Fruit fly (Drosophila melanogaster) whole organism, embryonic: ENCODE data around the gene drongo.

Experiments
- ATbp ChIP-seq: fragments of 200-800 bp; sonication (Bioruptor generic); optimal IDR thresholded peaks from 2 replicates; lab custom pipeline; 2017; ENCODE audit warnings: missing biosample characterization, mild to moderate bottlenecking, missing genetic modification characterization, missing genetic modification reagents
- Abd-B ChIP-seq: fragments of 200-800 bp; sonication (Bioruptor generic); optimal IDR thresholded peaks from 2 replicates; lab custom pipeline; 2018; ENCODE audit warnings: missing biosample characterization, mild to moderate bottlenecking, missing genetic modification characterization, moderate library complexity
- Aef1 ChIP-seq: fragments of 200-800 bp; sonication (Bioruptor generic); IDR thresholded peaks from 3 replicates; pipeline ENCODE4 v1.3.6; 2022; ENCODE audit warnings: missing biosample characterization, missing genetic modification characterization
- Antp ChIP-seq: fragments of 200-800 bp; sonication (Bioruptor generic); optimal IDR thresholded peaks from 3 replicates; lab custom pipeline; 2016; ENCODE audit warnings: missing biosample characterization, missing genetic modification characterization
- CG11560 ChIP-seq: fragments of 200-800 bp; sonication (Bioruptor generic); IDR thresholded peaks from 3 replicates; pipeline ENCODE4 v1.3.6; 2022; ENCODE audit warnings: missing biosample characterization, missing genetic modification characterization
- CG13424 ChIP-seq: fragments of 200-800 bp; sonication (Bioruptor generic); optimal IDR thresholded peaks from 2 replicates; lab custom pipeline; 2019; ENCODE audit warnings: missing biosample characterization, mild to moderate bottlenecking, missing genetic modification characterization, moderate library complexity
- CG13894 ChIP-seq: fragments of 200-800 bp; sonication (Bioruptor generic); optimal IDR thresholded peaks from 3 replicates; lab custom pipeline; 2018; ENCODE audit warnings: missing biosample characterization, mild to moderate bottlenecking, missing genetic modification characterization, moderate library complexity
- CG14050 ChIP-seq: fragments of 200-800 bp; sonication (Bioruptor generic); IDR thresholded peaks from 3 replicates; pipeline ENCODE4 v1.3.6; 2022; ENCODE audit warnings: missing biosample characterization, missing genetic modification characterization
- CG15514 ChIP-seq: fragments of 200-800 bp; sonication (Bioruptor generic); optimal IDR thresholded peaks from 3 replicates; lab custom pipeline; 2017; ENCODE audit warnings: missing biosample characterization, missing genetic modification characterization, mild to moderate bottlenecking, moderate library complexity, missing genetic modification reagents
- CG17568 ChIP-seq: fragments of 200-800 bp; sonication (Bioruptor generic); optimal IDR thresholded peaks from 2 replicates; lab custom pipeline; 2018; ENCODE audit warnings: missing biosample characterization, mild to moderate bottlenecking, missing genetic modification characterization, moderate library complexity
- CG18262 ChIP-seq: fragments of 200-800 bp; optimal IDR thresholded peaks from 3 replicates; lab custom pipeline; 2019; ENCODE audit warnings: missing biosample characterization, mild to moderate bottlenecking, missing genetic modification characterization, moderate library complexity
- CG2120 ChIP-seq: fragments of 200-800 bp; sonication (Bioruptor generic); optimal IDR thresholded peaks from 3 replicates; lab custom pipeline; 2016; ENCODE audit warnings: missing biosample characterization, missing genetic modification characterization
- CG2678 ChIP-seq: fragments of 200-800 bp; sonication (Bioruptor generic); optimal IDR thresholded peaks from 3 replicates; lab custom pipeline; 2019; ENCODE audit warnings: missing biosample characterization, mild to moderate bottlenecking, missing genetic modification characterization, moderate library complexity
- CG2712 ChIP-seq: fragments of 200-800 bp; optimal IDR thresholded peaks from 3 replicates; lab custom pipeline; 2019; ENCODE audit warnings: missing biosample characterization, mild to moderate bottlenecking, missing genetic modification characterization, moderate library complexity
- CG31441 ChIP-seq: fragments of 200-800 bp; sonication (Bioruptor generic); IDR thresholded peaks from 2 replicates; pipeline ENCODE4 v1.3.6; 2022; ENCODE audit warnings: missing biosample characterization, missing genetic modification characterization
- CG4707 ChIP-seq: fragments of 200-800 bp; sonication (Bioruptor generic); optimal IDR thresholded peaks from 2 replicates; lab custom pipeline; 2018; ENCODE audit warnings: missing biosample characterization, mild to moderate bottlenecking, missing genetic modification characterization, moderate library complexity
- CG6654 ChIP-seq: fragments of 200-800 bp; sonication (Bioruptor generic); optimal IDR thresholded peaks from 2 replicates; lab custom pipeline; 2017; ENCODE audit warnings: missing biosample characterization, mild to moderate bottlenecking, missing genetic modification characterization
- CG6791 ChIP-seq: fragments of 200-800 bp; sonication (Bioruptor generic); IDR thresholded peaks from 3 replicates; pipeline ENCODE4 v1.3.6; 2022; ENCODE audit warnings: missing biosample characterization, missing genetic modification characterization; ENCODE audit not compliant: partially characterized antibody
- CG6854 ChIP-seq: fragments of 200-800 bp; sonication (Bioruptor generic); optimal IDR thresholded peaks from 3 replicates; lab custom pipeline; 2017; ENCODE audit warnings: missing biosample characterization, mild to moderate bottlenecking, missing genetic modification characterization
- CG7357 ChIP-seq: fragments of 200-800 bp; sonication (Bioruptor generic); IDR thresholded peaks from 3 replicates; pipeline ENCODE4 v1.3.6; 2022; ENCODE audit warnings: missing biosample characterization, missing genetic modification characterization
- CG7839 ChIP-seq: fragments of 200-800 bp; sonication (Bioruptor generic); optimal IDR thresholded peaks from 3 replicates; lab custom pipeline; 2018; ENCODE audit warnings: missing biosample characterization, mild to moderate bottlenecking, missing genetic modification characterization, moderate library complexity
- CG7963 ChIP-seq: fragments of 200-800 bp; sonication (Bioruptor generic); IDR thresholded peaks from 3 replicates; pipeline ENCODE4 v1.3.6; 2022; ENCODE audit warnings: missing biosample characterization, missing genetic modification characterization; ENCODE audit not compliant: partially characterized antibody
- CG9437 ChIP-seq: fragments of 200-800 bp; sonication (Bioruptor generic); optimal IDR thresholded peaks from 2 replicates; lab custom pipeline; 2018; ENCODE audit warnings: missing biosample characterization, mild to moderate bottlenecking, missing genetic modification characterization
- D19B ChIP-seq: fragments of 200-800 bp; sonication (Bioruptor generic); optimal IDR thresholded peaks from 2 replicates; lab custom pipeline; 2017; ENCODE audit warnings: missing biosample characterization, mild to moderate bottlenecking, missing genetic modification characterization
- HLHmδ ChIP-seq: fragments of 200-800 bp; sonication (Bioruptor generic); optimal IDR thresholded peaks from 2 replicates; lab custom pipeline; 2018; ENCODE audit warnings: missing biosample characterization, mild to moderate bottlenecking, missing genetic modification characterization, moderate library complexity
- HmgZ ChIP-seq: fragments of 200-800 bp; sonication (Bioruptor generic); optimal IDR thresholded peaks from 2 replicates; lab custom pipeline; 2018; ENCODE audit warnings: missing biosample characterization, mild to moderate bottlenecking, missing genetic modification characterization
- Hr3 ChIP-seq: fragments of 200-800 bp; sonication (Bioruptor generic); optimal IDR thresholded peaks from 3 replicates; lab custom pipeline; 2016; ENCODE audit warnings: missing biosample characterization, missing genetic modification characterization
- Hsf ChIP-seq: fragments of 200-800 bp; sonication (Bioruptor generic); optimal IDR thresholded peaks from 3 replicates; lab custom pipeline; 2016; ENCODE audit warnings: missing biosample characterization, missing genetic modification characterization
- MESR4 ChIP-seq: fragments of 200-800 bp; sonication (Bioruptor generic); optimal IDR thresholded peaks from 2 replicates; lab custom pipeline; 2018; ENCODE audit warnings: missing biosample characterization, mild to moderate bottlenecking, missing genetic modification characterization, moderate library complexity
- az2 ChIP-seq: fragments of 200-800 bp; sonication (Bioruptor generic); optimal IDR thresholded peaks from 3 replicates; lab custom pipeline; 2016; ENCODE audit warnings: missing biosample characterization, missing genetic modification characterization
- cg ChIP-seq: fragments of 200-800 bp; sonication (Bioruptor generic); optimal IDR thresholded peaks from 3 replicates; lab custom pipeline; 2019; ENCODE audit warnings: missing biosample characterization, mild to moderate bottlenecking, missing genetic modification characterization, moderate library complexity
- crp ChIP-seq, 2 experiments: fragments of 200-800 bp; sonication (Bioruptor generic); optimal IDR thresholded peaks; 2 replicates in 1 of 2; 3 replicates in 1 of 2; lab custom pipeline; 2017; ENCODE audit warnings: missing biosample characterization in 2 of 2, missing genetic modification characterization in 2 of 2, mild to moderate bottlenecking in 1 of 2, moderate library complexity in 1 of 2
- dmrt11E ChIP-seq: fragments of 200-800 bp; sonication (Bioruptor generic); optimal IDR thresholded peaks from 3 replicates; lab custom pipeline; 2018; ENCODE audit warnings: missing biosample characterization, mild to moderate bottlenecking, missing genetic modification characterization, moderate library complexity
- dpn ChIP-seq, 2 experiments: fragments of 200-800 bp; sonication (Bioruptor generic); optimal IDR thresholded peaks; 3 replicates each; lab custom pipeline; 2016; ENCODE audit warnings: missing biosample characterization in 2 of 2, missing genetic modification characterization in 2 of 2
- fd102C ChIP-seq: fragments of 200-800 bp; sonication (Bioruptor generic); optimal IDR thresholded peaks from 2 replicates; lab custom pipeline; 2018; ENCODE audit warnings: missing biosample characterization, mild to moderate bottlenecking, missing genetic modification characterization, moderate library complexity
- gce ChIP-seq: fragments of 200-800 bp; sonication (Bioruptor generic); IDR thresholded peaks from 3 replicates; pipeline ENCODE4 v1.3.6; 2022; ENCODE audit warnings: missing biosample characterization, missing genetic modification characterization
- gem ChIP-seq: fragments of 200-800 bp; sonication (Bioruptor generic); optimal IDR thresholded peaks from 2 replicates; lab custom pipeline; 2019; ENCODE audit warnings: missing biosample characterization, mild to moderate bottlenecking, missing genetic modification characterization, moderate library complexity
- gfzf ChIP-seq: fragments of 200-800 bp; sonication (Bioruptor generic); optimal IDR thresholded peaks from 2 replicates; lab custom pipeline; 2016; ENCODE audit warnings: missing biosample characterization, mild to moderate bottlenecking, missing genetic modification characterization, moderate library complexity
- ind ChIP-seq: fragments of 200-800 bp; sonication (Bioruptor generic); optimal IDR thresholded peaks from 3 replicates; lab custom pipeline; 2016; ENCODE audit warnings: missing biosample characterization, missing genetic modification characterization
- jigr1 ChIP-seq: fragments of 200-800 bp; sonication (Bioruptor generic); IDR thresholded peaks from 3 replicates; pipeline ENCODE4 v1.3.6; 2022; ENCODE audit warnings: missing biosample characterization, missing genetic modification characterization
- jumu ChIP-seq: fragments of 200-800 bp; sonication (Bioruptor generic); optimal IDR thresholded peaks from 3 replicates; lab custom pipeline; 2016; ENCODE audit warnings: missing biosample characterization, missing genetic modification characterization
- lilli ChIP-seq: fragments of 200-800 bp; sonication (Bioruptor generic); optimal IDR thresholded peaks from 3 replicates; lab custom pipeline; 2016; ENCODE audit warnings: missing biosample characterization, missing genetic modification characterization
- mld ChIP-seq: fragments of 200-800 bp; sonication (Bioruptor generic); IDR thresholded peaks from 3 replicates; pipeline ENCODE4 v1.3.6; 2022; ENCODE audit warnings: missing biosample characterization, missing genetic modification characterization; ENCODE audit not compliant: partially characterized antibody
- peb ChIP-seq: fragments of 200-800 bp; sonication (Bioruptor generic); IDR thresholded peaks from 2 replicates; pipeline ENCODE4 v1.3.6; 2022; ENCODE audit warnings: missing biosample characterization, missing genetic modification characterization
- ranshi ChIP-seq: fragments of 200-800 bp; sonication (Bioruptor generic); IDR thresholded peaks from 2 replicates; pipeline ENCODE4 v1.3.6; 2022; ENCODE audit warnings: missing biosample characterization, missing genetic modification characterization
- repo ChIP-seq: fragments of 200-800 bp; sonication (Bioruptor generic); optimal IDR thresholded peaks from 2 replicates; lab custom pipeline; 2016; ENCODE audit warnings: missing biosample characterization, missing genetic modification characterization
- scrt ChIP-seq: fragments of 200-800 bp; sonication (Bioruptor generic); optimal IDR thresholded peaks from 2 replicates; lab custom pipeline; 2018; ENCODE audit warnings: missing biosample characterization, mild to moderate bottlenecking, missing genetic modification characterization, moderate library complexity
- sisA ChIP-seq: fragments of 200-800 bp; sonication (Bioruptor generic); IDR thresholded peaks from 2 replicates; pipeline ENCODE4 v1.3.6; 2022; ENCODE audit warnings: missing biosample characterization, missing genetic modification characterization
- slbo ChIP-seq: fragments of 200-800 bp; sonication (Bioruptor generic); IDR thresholded peaks from 2 replicates; pipeline ENCODE4 v1.3.6; 2022; ENCODE audit warnings: missing biosample characterization, missing genetic modification characterization
- zfh2 ChIP-seq: fragments of 200-800 bp; sonication (Bioruptor generic); optimal IDR thresholded peaks from 2 replicates; lab custom pipeline; 2016; ENCODE audit warnings: missing biosample characterization, missing genetic modification characterization

The drongo gene

DNA sequence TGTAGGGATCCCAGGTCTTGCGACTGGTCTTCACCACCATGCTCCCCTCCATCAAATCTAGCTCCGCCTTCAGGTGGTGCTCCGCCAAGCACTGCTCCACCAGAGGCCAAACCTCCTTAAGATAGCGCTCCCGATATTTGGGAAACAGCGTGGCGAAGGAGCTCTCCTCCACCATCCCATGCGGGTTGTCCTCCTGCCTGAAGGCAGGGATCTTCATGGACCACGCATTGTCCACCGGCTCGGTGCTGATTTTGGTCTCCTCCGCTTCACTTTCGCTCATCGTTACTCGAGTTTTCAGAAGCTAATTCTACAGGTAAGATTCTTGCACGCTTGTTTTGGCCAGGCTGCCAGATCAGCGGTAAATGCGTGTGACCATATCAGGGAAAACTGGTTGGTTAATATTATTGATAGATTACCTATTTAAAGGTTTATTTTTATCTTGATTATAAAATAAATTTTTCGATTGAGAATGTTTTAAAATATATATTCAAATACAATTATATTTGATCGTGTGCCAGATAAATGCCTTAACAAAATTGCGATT lies 18.7 kb upstream of the drongo start, which contains the start of gene dbe (continued):
- no peak for TF ChIP-seq sisA
- TF ChIP-seq ind (GFP tag; lab: Kevin White, UChicago): peak; percentile 36
- peak; percentile 43 for TF ChIP-seq repo (GFP tag; lab: Kevin White, UChicago)
- TF ChIP-seq Hr3 (GFP tag; lab: Kevin White, UChicago): peak; percentile 8
- TF ChIP-seq ranshi: no peak
- no peak for TF ChIP-seq peb (GFP tag; lab: Robert Waterston, UW)
- TF ChIP-seq CG13894 (tag; lab: Kevin White, UChicago): peak; percentile 20
- peak; percentile 28 for TF ChIP-seq CG2678 (tag; lab: Kevin White, UChicago)
- no peak for TF ChIP-seq mld (GFP tag; lab: Robert Waterston, UW)
- TF ChIP-seq HLHmδ (GFP tag; lab: Kevin White, UChicago): no peak
- TF ChIP-seq Hsf (GFP tag; lab: Kevin White, UChicago): no peak
- TF ChIP-seq CG4707: no peak
- TF ChIP-seq gce (GFP tag; lab: Robert Waterston, UW): no peak
- no peak for TF ChIP-seq zfh2
- TF ChIP-seq HmgZ: peak; percentile 13
- peak; percentile 48 for TF ChIP-seq CG13424 (tag; lab: Kevin White, UChicago)
- no peak for TF ChIP-seq ATbp (GFP tag; lab: Kevin White, UChicago)
- TF ChIP-seq Antp (GFP tag; lab: Kevin White, UChicago): no peak
- TF ChIP-seq CG6854 (GFP tag; lab: Kevin White, UChicago): no peak
- peak; percentile 16 for TF ChIP-seq CG2712 (tag; lab: Kevin White, UChicago)
- no peak for TF ChIP-seq CG7963 (GFP tag; lab: Robert Waterston, UW)
- peak; percentile 84 for TF ChIP-seq MESR4 (GFP tag; lab: Kevin White, UChicago)
- TF ChIP-seq fd102C (GFP tag; lab: Kevin White, UChicago): no peak
- no peak for TF ChIP-seq CG17568
- no peak for TF ChIP-seq D19B
- TF ChIP-seq cg (GFP tag; lab: Kevin White, UChicago): no peak
- TF ChIP-seq CG6654 (GFP tag; lab: Kevin White, UChicago): no peak
- TF ChIP-seq dmrt11E (tag; lab: Kevin White, UChicago): no peak
- no peak for TF ChIP-seq CG7357
- TF ChIP-seq lilli: peak; percentile 9
- peak; percentile 17 for TF ChIP-seq CG7839 (tag; lab: Kevin White, UChicago)
- no peak for TF ChIP-seq Abd-B (GFP tag; lab: Kevin White, UChicago)
- TF ChIP-seq CG9437 (GFP tag; lab: Kevin White, UChicago): no peak
- peak; percentile 22 for TF ChIP-seq CG2120 (GFP tag; lab: Kevin White, UChicago)
- peak; percentile 66 for TF ChIP-seq slbo (GFP tag; lab: Robert Waterston, UW)
- TF ChIP-seq dpn (GFP tag; optimal IDR thresholded peaks at IDR 0.05; lab: Kevin White, UChicago): peak in 1 of 2 experiments; percentile 31
- TF ChIP-seq jumu: no peak
- peak; percentile 57 for TF ChIP-seq scrt (GFP tag; lab: Kevin White, UChicago)
- no peak for TF ChIP-seq CG31441 (GFP tag; lab: Robert Waterston, UW)
- no peak for TF ChIP-seq jigr1
- TF ChIP-seq Aef1: no peak
- no peak for TF ChIP-seq gfzf (GFP tag; lab: Kevin White, UChicago)
- TF ChIP-seq CG18262 (tag; lab: Kevin White, UChicago): peak; percentile 15
- peak; percentile 44 for TF ChIP-seq gem (tag; lab: Kevin White, UChicago)
- no peak for TF ChIP-seq CG11560 (tag; lab: Robert Waterston, UW)
- TF ChIP-seq CG14050 (GFP tag; lab: Robert Waterston, UW): no peak
- TF ChIP-seq crp (GFP tag; optimal IDR thresholded peaks at IDR 0.05; lab: Kevin White, UChicago): no peak
- peak; percentile 6 for TF ChIP-seq CG15514
- TF ChIP-seq CG6791 (GFP tag; lab: Robert Waterston, UW): peak; percentile 53; the same call in 1 of the 3 replicates
- no peak for TF ChIP-seq az2
